Worm (Caenorhabditis elegans): Measurements from ENCODE around the gene ostf-4.

Gene ostf-4

DNA sequence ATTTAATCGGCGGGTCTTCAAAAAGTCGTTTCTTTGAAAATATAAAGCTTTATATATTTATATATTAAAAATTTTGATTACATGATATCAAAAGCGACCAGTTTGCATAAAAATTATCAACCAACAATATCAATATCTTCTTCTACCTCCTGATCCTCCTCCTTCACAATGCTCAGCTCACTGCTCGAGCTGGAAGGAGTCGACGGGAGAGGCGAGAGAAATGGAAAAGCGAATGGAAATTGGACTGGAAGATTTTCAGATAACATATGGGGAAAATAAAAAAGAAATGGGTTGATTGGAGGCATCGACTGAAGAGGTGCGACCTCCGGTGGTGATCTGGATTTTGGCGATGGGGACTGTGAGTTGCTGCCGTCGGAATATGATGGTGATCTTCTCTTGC, 21.6 kb upstream of the ostf-4 start:
- TF ChIP-seq nhr-6 (tag; optimal IDR thresholded peaks at IDR 0.05) (no peak), lin-13 (GFP tag; optimal IDR thresholded peaks at IDR 0.05) (no peak), snpc-4 (tag; optimal IDR thresholded peaks at IDR 0.05) (no peak), alr-1 (tag; optimal IDR thresholded peaks at IDR 0.05) (no peak), ceh-16 (tag; optimal IDR thresholded peaks at IDR 0.05) (no peak), unc-55 (GFP tag; optimal IDR thresholded peaks at IDR 0.05) (no peak), gmeb-1 (tag; optimal IDR thresholded peaks at IDR 0.05) (no peak), C34F6.9 (tag; optimal IDR thresholded peaks at IDR 0.05) (no peak), lin-11 (tag; optimal IDR thresholded peaks at IDR 0.05) (no peak), elt-3 (tag; optimal IDR thresholded peaks at IDR 0.05) (no peak), elt-1 (tag; optimal IDR thresholded peaks at IDR 0.05) (no peak), sem-4 (tag; optimal IDR thresholded peaks at IDR 0.05) (no peak), nhr-11 (tag; optimal IDR thresholded peaks at IDR 0.05) (no peak), nhr-77 (tag; optimal IDR thresholded peaks at IDR 0.05) (no peak), unc-39 (tag; optimal IDR thresholded peaks at IDR 0.05) (no peak), peb-1 (tag; optimal IDR thresholded peaks at IDR 0.05) (no peak)

DNA sequence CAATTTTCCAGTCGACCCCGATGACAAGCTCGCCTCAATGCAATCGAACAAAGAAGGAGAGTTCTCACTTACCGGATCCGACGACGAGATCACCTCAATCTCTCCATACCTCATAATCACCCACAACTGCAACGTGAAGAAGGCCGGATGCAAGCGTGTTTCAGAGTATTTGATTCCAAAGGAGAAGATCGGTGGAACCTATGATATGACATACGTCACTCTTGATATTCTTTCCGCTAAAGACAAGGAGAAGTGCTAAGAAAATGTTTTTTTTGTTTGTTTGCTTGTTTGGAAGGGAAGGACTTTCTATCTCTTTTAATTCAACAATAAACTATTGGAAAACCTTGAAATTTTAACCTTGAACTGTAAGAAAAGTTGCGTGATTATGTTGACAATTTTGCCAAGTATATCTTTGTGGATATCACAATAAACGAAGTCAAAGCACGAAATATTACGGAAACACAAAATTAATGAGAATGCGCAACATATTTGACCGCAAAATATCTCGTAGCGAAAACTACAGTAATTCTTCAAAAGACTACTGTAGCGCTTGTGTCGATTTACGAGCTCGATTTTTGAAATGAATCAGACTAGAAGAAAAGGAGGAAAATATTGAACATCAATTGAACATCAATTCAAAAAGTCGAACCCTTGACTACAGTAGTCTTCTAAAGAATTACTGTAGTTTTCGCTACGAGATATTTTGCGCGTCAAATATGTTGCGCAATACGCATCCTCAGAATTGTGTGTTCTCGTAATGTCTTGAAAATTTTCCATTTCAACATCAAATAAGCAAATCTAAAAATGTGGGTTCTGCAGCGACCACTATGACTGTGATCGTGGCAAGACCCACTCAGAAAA, 20.9 kb upstream of the ostf-4 start:
- TF ChIP-seq sma-3 (GFP tag; optimal IDR thresholded peaks at IDR 0.05) (peak; percentile 44), R02D3.7 (tag; optimal IDR thresholded peaks at IDR 0.05) (no peak), elt-1 (tag; optimal IDR thresholded peaks at IDR 0.05) (no peak), mbf-1 (tag; optimal IDR thresholded peaks at IDR 0.05) (no peak), blmp-1 (tag; optimal IDR thresholded peaks at IDR 0.05; ENCODE audit: insufficient read depth) (peak; percentile 41), nhr-129 (tag; optimal IDR thresholded peaks at IDR 0.05) (no peak), elt-3 (tag; optimal IDR thresholded peaks at IDR 0.05) (no peak), nhr-12 (tag; optimal IDR thresholded peaks at IDR 0.05) (no peak), crh-2 (tag; optimal IDR thresholded peaks at IDR 0.05) (peak; percentile 24), nhr-6 (tag; optimal IDR thresholded peaks at IDR 0.05) (peak; percentile 0), lin-13 (GFP tag; optimal IDR thresholded peaks at IDR 0.05) (peak; percentile 31), nhr-25 (tag; optimal IDR thresholded peaks at IDR 0.05) (peak; percentile 80), ztf-4 (tag; optimal IDR thresholded peaks at IDR 0.05) (peak; percentile 43), nhr-21 (tag; optimal IDR thresholded peaks at IDR 0.05) (peak; percentile 18), gmeb-1 (tag; optimal IDR thresholded peaks at IDR 0.05) (no peak)

DNA sequence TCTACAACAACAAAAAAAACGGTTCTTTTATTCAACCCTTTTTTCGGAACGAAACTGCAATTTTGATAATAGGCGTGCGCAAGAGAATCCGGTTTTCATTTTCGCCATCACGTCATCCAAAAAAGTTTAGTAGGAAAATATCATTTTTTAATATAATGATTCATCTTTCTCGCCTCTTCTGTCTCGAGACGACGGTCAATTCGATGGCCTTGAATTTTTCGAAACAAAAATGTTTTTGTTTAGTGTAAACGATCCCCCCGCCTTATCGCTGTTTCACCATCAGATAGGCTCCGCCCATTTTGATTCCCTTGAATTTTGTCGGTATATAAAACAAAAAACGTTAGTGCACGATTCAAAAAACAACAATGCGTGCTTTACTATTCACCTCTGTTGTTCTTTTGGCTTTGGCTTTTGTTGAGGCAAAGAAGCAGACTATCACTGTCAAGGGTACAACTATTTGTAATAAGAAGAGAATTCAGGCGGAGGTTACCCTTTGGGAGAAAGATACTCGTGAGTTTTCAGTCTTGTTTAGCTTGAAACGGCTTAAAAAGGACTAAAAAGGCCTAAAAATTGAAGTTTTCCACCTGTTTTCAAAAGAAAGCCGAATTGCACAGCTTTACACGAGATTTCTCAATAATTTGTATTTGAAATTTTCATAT, 19.3 kb upstream of the ostf-4 start, which contains the start of gene ttr-15:
Gene ttr-15 (plus strand): TSS at position 340 of the 659 bp plus-strand sequence.
- no peak for TF ChIP-seq ztf-1 (GFP tag; conservative IDR thresholded peaks at IDR 0.05)
- TF ChIP-seq gmeb-1 (tag; optimal IDR thresholded peaks at IDR 0.05), result no peak
- TF ChIP-seq unc-55 (GFP tag; optimal IDR thresholded peaks at IDR 0.05), result no peak
- no peak for TF ChIP-seq mab-5 (tag; optimal IDR thresholded peaks at IDR 0.05)
- no peak for TF ChIP-seq unc-62 (GFP tag; optimal IDR thresholded peaks at IDR 0.05)
- TF ChIP-seq lin-11 (tag; optimal IDR thresholded peaks at IDR 0.05), result no peak
- TF ChIP-seq ceh-82 (tag; optimal IDR thresholded peaks at IDR 0.05), result no peak
- TF ChIP-seq nhr-25 (tag; optimal IDR thresholded peaks at IDR 0.05), result peak; percentile 63
- TF ChIP-seq nhr-129 (tag; optimal IDR thresholded peaks at IDR 0.05), result peak; percentile 11
- no peak for TF ChIP-seq nhr-11 (tag; optimal IDR thresholded peaks at IDR 0.05)
- TF ChIP-seq nhr-6 (tag; optimal IDR thresholded peaks at IDR 0.05), result no peak
- no peak for TF ChIP-seq C34F6.9 (tag; optimal IDR thresholded peaks at IDR 0.05)
- TF ChIP-seq sma-3 (GFP tag; optimal IDR thresholded peaks at IDR 0.05), result peak; percentile 84
- no peak for TF ChIP-seq nhr-77 (tag; optimal IDR thresholded peaks at IDR 0.05)
- peak; percentile 12 for TF ChIP-seq nhr-21 (tag; optimal IDR thresholded peaks at IDR 0.05)
- TF ChIP-seq ztf-11 (tag; optimal IDR thresholded peaks at IDR 0.05), result no peak
- no peak for TF ChIP-seq zag-1 (tag; optimal IDR thresholded peaks at IDR 0.05)
- TF ChIP-seq crh-2 (tag; optimal IDR thresholded peaks at IDR 0.05), result peak; percentile 15
- TF ChIP-seq Y55F3AM.14 (GFP tag; optimal IDR thresholded peaks at IDR 0.05), result peak; percentile 56
- TF ChIP-seq sma-9 (GFP tag; optimal IDR thresholded peaks at IDR 0.05), result peak; percentile 29
- TF ChIP-seq sma-9 (tag; optimal IDR thresholded peaks at IDR 0.05), result no peak
- TF ChIP-seq fos-1 (tag; optimal IDR thresholded peaks at IDR 0.05), result peak; percentile 40
- TF ChIP-seq ama-1 (optimal IDR thresholded peaks at IDR 0.05), result peak; percentile 86

Data from whole organism, L2 larva.